Worm (Caenorhabditis elegans) whole organism, L1 larva: Measurements from ENCODE around the gene Y51H7C.41.
A peak's percentile ranks its signal among the peaks of the same experiment; 100 is the strongest.

Experiments
- dpl-1 ChIP-seq, 3 experiments: fragments of 150-350 bp in 2 of 3; sonication (generic microtip) in 1 of 3; optimal IDR thresholded peaks; 2 replicates each; lab custom pipeline; 2014 to 2017; ENCODE audit warnings: missing biosample characterization in 3 of 3, missing genetic modification characterization in 3 of 3, missing genetic modification reagents in 3 of 3
- efl-3 ChIP-seq: fragments of 200-800 bp; sonication (Bioruptor generic); optimal IDR thresholded peaks from 2 replicates; lab custom pipeline; 2018; ENCODE audit warnings: mild to moderate bottlenecking, missing genetic modification characterization, missing compliant biosample characterization
- nhr-76 ChIP-seq: sonication (generic microtip); optimal IDR thresholded peaks from 2 replicates; lab custom pipeline; 2017; ENCODE audit warnings: missing biosample characterization, missing genetic modification characterization

ce11 chrII:1402167-1402619 is 928 bp upstream of the Y51H7C.41 start, which contains the start of gene Y51H7C.7:
- TF ChIP-seq efl-3 (GFP tag; lab: Kevin White, UChicago) (no peak), nhr-76 (no peak), dpl-1 (GFP tag; optimal IDR thresholded peaks at IDR 0.05; lab: Kevin White, UChicago) (peak; percentile 56 to 76 (median 74))
